Fruit fly (Drosophila melanogaster) Kc167 (cell line): ENCODE results near the gene Patr-1.

Experiments
- Myc ChIP-seq: fragments of >200 bp; optimal IDR thresholded peaks from 2 replicates; lab custom pipeline; 2017; ENCODE audit warnings: missing external identifiers
- Sin3A ChIP-seq: fragments of >200 bp; optimal IDR thresholded peaks from 2 replicates; lab custom pipeline; 2018; ENCODE audit warnings: missing external identifiers
- h ChIP-seq: fragments of >200 bp; optimal IDR thresholded peaks from 3 replicates; lab custom pipeline; 2018; ENCODE audit warnings: missing external identifiers
- insv ChIP-seq: fragments of >200 bp; optimal IDR thresholded peaks from 3 replicates; lab custom pipeline; 2018; ENCODE audit warnings: missing external identifiers
- psq ChIP-seq: fragments of >200 bp; optimal IDR thresholded peaks from 2 replicates; lab custom pipeline; 2017; ENCODE audit warnings: missing external identifiers
- ttk ChIP-seq: sonication (Bioruptor generic); optimal IDR thresholded peaks from 2 replicates; lab custom pipeline; 2017; ENCODE audit warnings: missing external identifiers

The Patr-1 gene

dm6 chr3R:17020956-17021355 lies 22.4 kb upstream of the Patr-1 start, which contains the start of gene Adsl:
Gene Adsl (minus strand): TSS chr3R:17021120.
- TF ChIP-seq Myc (lab: Kevin White, UChicago) = no peak
- TF ChIP-seq h (lab: Kevin White, UChicago) = no peak
- no peak for TF ChIP-seq Sin3A (lab: Kevin White, UChicago)
- TF ChIP-seq psq = no peak
- TF ChIP-seq ttk (lab: Kevin White, UChicago) = no peak
- TF ChIP-seq insv (lab: Kevin White, UChicago) = no peak

- TF ChIP-seq Myc (lab: Kevin White, UChicago) (no peak), h (lab: Kevin White, UChicago) (no peak), psq (no peak), Sin3A (lab: Kevin White, UChicago) (no peak), insv (lab: Kevin White, UChicago) (no peak), ttk (lab: Kevin White, UChicago) (no peak)
These were observed 15.0 kb upstream of the Patr-1 start, which contains the start of gene CG5225 for dm6 chr3R:17028393-17028792. Gene CG5225 (plus strand): TSS chr3R:17028693.

- no peak for TF ChIP-seq Myc (lab: Kevin White, UChicago)
- no peak for TF ChIP-seq h (lab: Kevin White, UChicago)
- no peak for TF ChIP-seq Sin3A (lab: Kevin White, UChicago)
- TF ChIP-seq insv (lab: Kevin White, UChicago) = no peak
- TF ChIP-seq psq = no peak
- TF ChIP-seq ttk (lab: Kevin White, UChicago) = no peak
These were observed 13.6 kb upstream of the Patr-1 start for dm6 chr3R:17029796-17030195.

dm6 chr3R:17031502-17031901 lies 11.9 kb upstream of the Patr-1 start, which contains the start of gene CG31268:
Gene CG31268 (plus strand): TSS chr3R:17031802.
- TF ChIP-seq insv (lab: Kevin White, UChicago) (no peak), Myc (lab: Kevin White, UChicago) (no peak), ttk (lab: Kevin White, UChicago) (no peak), Sin3A (lab: Kevin White, UChicago) (no peak), h (lab: Kevin White, UChicago) (no peak), psq (no peak)

- TF ChIP-seq psq (no peak), h (lab: Kevin White, UChicago) (no peak), Sin3A (lab: Kevin White, UChicago) (no peak), insv (lab: Kevin White, UChicago) (no peak), Myc (lab: Kevin White, UChicago) (no peak), ttk (lab: Kevin White, UChicago) (no peak)
These were observed 7.4 kb upstream of the Patr-1 start, which contains the start of gene CG4009 for dm6 chr3R:17035945-17036344. Gene CG4009 (minus strand): TSS chr3R:17036045.

dm6 chr3R:17039993-17040807 lies 3.2 kb upstream of the Patr-1 start, which contains the start of the genes CG18213 and Trm7-32:
Gene CG18213 (minus strand): TSS chr3R:17040203.
Gene Trm7-32 (plus strand): TSS chr3R:17040682.
- TF ChIP-seq ttk (lab: Kevin White, UChicago) (no peak), insv (lab: Kevin White, UChicago) (no peak), Sin3A (lab: Kevin White, UChicago) (no peak), psq (no peak), h (lab: Kevin White, UChicago) (no peak)

- TF ChIP-seq Sin3A (lab: Kevin White, UChicago) (no peak), Myc (lab: Kevin White, UChicago) (no peak), insv (lab: Kevin White, UChicago) (no peak), ttk (lab: Kevin White, UChicago) (no peak), psq (no peak), h (lab: Kevin White, UChicago) (no peak)
These were observed 183 bp downstream of the Patr-1 start for dm6 chr3R:17043570-17043923.

dm6 chr3R:17048867-17049266 lies 5.5 kb downstream of the Patr-1 start:
- no peak for TF ChIP-seq ttk (lab: Kevin White, UChicago)
- TF ChIP-seq Sin3A (lab: Kevin White, UChicago) = no peak
- no peak for TF ChIP-seq insv (lab: Kevin White, UChicago)
- TF ChIP-seq psq = no peak
- TF ChIP-seq h (lab: Kevin White, UChicago) = no peak
- TF ChIP-seq Myc (lab: Kevin White, UChicago) = no peak

- TF ChIP-seq Myc (lab: Kevin White, UChicago) = no peak
- no peak for TF ChIP-seq h (lab: Kevin White, UChicago)
- TF ChIP-seq insv (lab: Kevin White, UChicago) = no peak
- TF ChIP-seq ttk (lab: Kevin White, UChicago) = no peak
- no peak for TF ChIP-seq psq
- TF ChIP-seq Sin3A (lab: Kevin White, UChicago) = no peak
These were observed 9.2 kb downstream of the Patr-1 start for dm6 chr3R:17052465-17053149.

dm6 chr3R:17053415-17054177 lies 10.2 kb downstream of the Patr-1 start, which contains the start of gene Dad:
Gene Dad (plus strand): TSS chr3R:17054007.
- no peak for TF ChIP-seq h (lab: Kevin White, UChicago)
- TF ChIP-seq insv (lab: Kevin White, UChicago) = no peak
- TF ChIP-seq psq = no peak
- no peak for TF ChIP-seq ttk (lab: Kevin White, UChicago)
- TF ChIP-seq Myc (lab: Kevin White, UChicago) = no peak
- TF ChIP-seq Sin3A (lab: Kevin White, UChicago) = no peak
